Worm (Caenorhabditis elegans) whole organism, L3 larva: ENCODE measurements around the gene F52C6.4.
"Not testable (repeated sequence)": the region's sequence is repeated elsewhere in the genome, so short reads cannot be mapped to it uniquely, and the experiment has no call there.

Experiments used
- ceh-16 ChIP-seq: sonication (generic microtip); optimal IDR thresholded peaks from 2 replicates; lab custom pipeline; 2017; ENCODE audit warnings: missing biosample characterization, missing genetic modification characterization
- ceh-28 ChIP-seq: fragments of 150-350 bp; optimal IDR thresholded peaks from 2 replicates; lab custom pipeline; 2014; ENCODE audit warnings: missing biosample characterization, missing genetic modification reagents, missing genetic modification characterization
- daf-12 ChIP-seq: fragments of 150-350 bp; optimal IDR thresholded peaks from 2 replicates; lab custom pipeline; 2014; ENCODE audit warnings: missing biosample characterization, missing genetic modification reagents, missing genetic modification characterization
- egl-5 ChIP-seq: fragments of 150-350 bp; optimal IDR thresholded peaks from 2 replicates; lab custom pipeline; 2017; ENCODE audit warnings: missing biosample characterization, missing genetic modification reagents, missing genetic modification characterization, inconsistent platforms
- elt-2 ChIP-seq: sonication (generic microtip); optimal IDR thresholded peaks from 2 replicates; lab custom pipeline; 2016; ENCODE audit warnings: missing genetic modification reagents, mild to moderate bottlenecking, missing genetic modification characterization, missing compliant biosample characterization
- elt-3 ChIP-seq, 3 experiments: fragments of 150-350 bp in 1 of 3; sonication (generic microtip) in 2 of 3; optimal IDR thresholded peaks; 2 replicates in 2 of 3; 4 replicates in 1 of 3; lab custom pipeline; 2014 to 2017; ENCODE audit warnings: missing biosample characterization in 3 of 3, missing genetic modification characterization in 3 of 3
- eor-1 ChIP-seq, 2 experiments: fragments of 150-350 bp; optimal IDR thresholded peaks; 2 replicates each; lab custom pipeline; 2014 to 2018; ENCODE audit warnings: missing biosample characterization in 2 of 2, missing genetic modification characterization in 2 of 2
- hmg-11 ChIP-seq: sonication (generic microtip); optimal IDR thresholded peaks from 2 replicates; lab custom pipeline; 2016; ENCODE audit warnings: missing genetic modification characterization, missing compliant biosample characterization
- jun-1 ChIP-seq: fragments of 150-350 bp; optimal IDR thresholded peaks from 2 replicates; lab custom pipeline; 2014; ENCODE audit warnings: missing biosample characterization, missing genetic modification reagents, missing genetic modification characterization
- lin-15B ChIP-seq: fragments of 150-350 bp; optimal IDR thresholded peaks from 2 replicates; lab custom pipeline; 2014; ENCODE audit warnings: missing biosample characterization, missing genetic modification characterization
- lsy-12 ChIP-seq: sonication (generic microtip); optimal IDR thresholded peaks from 2 replicates; lab custom pipeline; 2016; ENCODE audit warnings: mild to moderate bottlenecking, missing genetic modification characterization, missing compliant biosample characterization
- nfya-1 ChIP-seq: sonication (generic microtip); optimal IDR thresholded peaks from 2 replicates; lab custom pipeline; 2017; ENCODE audit warnings: missing genetic modification characterization, mild to moderate bottlenecking, missing compliant biosample characterization, antibody characterized with exemption, moderate library complexity; ENCODE audit not compliant: insufficient read depth
- nhr-11 ChIP-seq: fragments of 150-350 bp; optimal IDR thresholded peaks from 2 replicates; lab custom pipeline; 2014; ENCODE audit warnings: missing biosample characterization, missing genetic modification characterization
- nhr-12 ChIP-seq: fragments of 150-350 bp; optimal IDR thresholded peaks from 2 replicates; lab custom pipeline; 2014; ENCODE audit warnings: missing biosample characterization, missing genetic modification characterization
- nhr-23 ChIP-seq: fragments of 150-350 bp; optimal IDR thresholded peaks from 2 replicates; lab custom pipeline; 2014; ENCODE audit warnings: missing biosample characterization, missing genetic modification reagents, missing genetic modification characterization
- nhr-43 ChIP-seq: sonication (generic microtip); optimal IDR thresholded peaks from 2 replicates; lab custom pipeline; 2016; ENCODE audit warnings: mild to moderate bottlenecking, missing genetic modification characterization, missing compliant biosample characterization; ENCODE audit not compliant: poor library complexity, severe bottlenecking
- nhr-67 ChIP-seq: fragments of 150-350 bp; optimal IDR thresholded peaks from 2 replicates; lab custom pipeline; 2014; ENCODE audit warnings: missing biosample characterization, missing genetic modification characterization
- nhr-76 ChIP-seq: fragments of 150-350 bp; sonication (generic microtip); optimal IDR thresholded peaks from 5 replicates; lab custom pipeline; 2014; ENCODE audit warnings: missing biosample characterization, missing genetic modification characterization
- nhr-77 ChIP-seq: fragments of 150-350 bp; optimal IDR thresholded peaks from 2 replicates; lab custom pipeline; 2014; ENCODE audit warnings: missing biosample characterization, missing genetic modification characterization
- pqm-1 ChIP-seq: fragments of 150-350 bp; optimal IDR thresholded peaks from 2 replicates; lab custom pipeline; 2017; ENCODE audit warnings: missing biosample characterization, missing genetic modification characterization, inconsistent platforms
- sea-2 ChIP-seq: fragments of 150-350 bp; sonication (generic microtip); optimal IDR thresholded peaks from 4 replicates; lab custom pipeline; 2014; ENCODE audit warnings: missing biosample characterization, missing genetic modification reagents, missing genetic modification characterization
- snpc-4 ChIP-seq: fragments of 150-350 bp; optimal IDR thresholded peaks from 2 replicates; lab custom pipeline; 2014; ENCODE audit warnings: missing biosample characterization, missing genetic modification characterization
- tbx-2 ChIP-seq: sonication (generic microtip); optimal IDR thresholded peaks from 2 replicates; lab custom pipeline; 2016; ENCODE audit warnings: mild to moderate bottlenecking, missing genetic modification characterization, missing compliant biosample characterization
- unc-39 ChIP-seq: sonication (generic microtip); optimal IDR thresholded peaks from 4 replicates; lab custom pipeline; 2017; ENCODE audit warnings: missing biosample characterization, missing genetic modification characterization
- unc-62 ChIP-seq: fragments of 150-350 bp; sonication (generic microtip); optimal IDR thresholded peaks from 4 replicates; lab custom pipeline; 2014; ENCODE audit warnings: missing biosample characterization, missing genetic modification reagents, missing genetic modification characterization
- zag-1 ChIP-seq: fragments of 150-350 bp; optimal IDR thresholded peaks from 2 replicates; lab custom pipeline; 2014; ENCODE audit warnings: missing biosample characterization, missing genetic modification characterization
- ztf-11 ChIP-seq: fragments of 150-350 bp; optimal IDR thresholded peaks from 2 replicates; lab custom pipeline; 2014; ENCODE audit warnings: missing biosample characterization, missing genetic modification characterization

F52C6.4 gene

DNA sequence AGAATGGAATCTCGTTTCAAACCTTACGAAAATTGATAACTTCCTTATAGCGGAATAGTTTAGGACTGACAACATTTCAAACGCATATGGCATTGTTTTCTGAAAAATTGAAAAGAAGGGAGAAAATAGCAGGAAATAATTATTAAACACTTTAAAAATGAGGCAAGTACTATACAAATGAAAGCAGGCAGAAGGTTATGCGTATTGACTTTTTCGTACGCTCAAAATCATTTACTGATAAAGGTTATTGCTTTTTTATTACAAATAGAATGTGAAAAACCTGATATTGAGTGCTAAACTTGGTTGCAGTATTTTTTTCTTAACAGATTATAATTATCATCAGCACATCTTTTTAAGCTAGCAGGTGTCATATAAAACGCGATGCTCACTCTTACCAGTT, 16.7 kb downstream of the F52C6.4 start, which contains the start of gene ZK250.13:
TSS of gene ZK250.13 (minus strand) at position 101 of the 400 bp plus-strand sequence.
- TF ChIP-seq jun-1 (tag; lab: Kevin White, UChicago) (no peak), elt-2 (peak; percentile 65)

ce11 chrII:1945093-1945492, 22.2 kb downstream of the F52C6.4 start, which contains the start of gene ZK250.14:
TSS of gene ZK250.14 (minus strand) at chrII:1945193.
- TF ChIP-seq nhr-67 (tag; lab: Kevin White, UChicago) (no peak), eor-1 (tag; optimal IDR thresholded peaks at IDR 0.05; lab: Kevin White, UChicago) (no peak), nhr-11 (tag; lab: Kevin White, UChicago) (no peak), ztf-11 (tag; lab: Kevin White, UChicago) (no peak), sea-2 (GFP tag; lab: Kevin White, UChicago) (no peak), hmg-11 (tag; lab: Kevin White, UChicago) (no peak), ceh-28 (no peak), ceh-16 (tag; lab: Kevin White, UChicago) (no peak), nfya-1 (tag; lab: Kevin White, UChicago) (no peak), nhr-76 (tag; lab: Kevin White, UChicago) (no peak), nhr-12 (tag; lab: Kevin White, UChicago) (no peak), lin-15B (tag; lab: Kevin White, UChicago) (no peak), egl-5 (tag; lab: Kevin White, UChicago) (no peak)
- TF ChIP-seq, all 47 proteins: peak for 0

DNA sequence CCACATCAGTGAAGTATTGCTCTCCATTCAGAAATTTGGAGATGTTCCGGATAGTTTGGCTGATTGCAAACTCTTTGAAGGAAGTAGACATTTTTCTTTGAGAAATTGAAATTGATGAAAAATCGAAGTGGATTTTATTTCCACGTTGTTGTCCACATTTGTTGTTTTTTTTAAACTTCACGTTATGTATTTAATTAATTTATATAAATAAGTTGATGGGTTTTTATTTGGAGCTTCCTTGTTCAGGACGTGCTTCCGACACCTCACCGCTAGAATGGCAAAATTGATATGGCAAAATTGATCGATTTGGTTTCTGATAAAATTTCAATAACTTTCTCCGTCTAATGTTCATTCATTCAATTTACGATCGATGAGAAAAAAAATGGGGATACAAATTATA, 23.5 kb downstream of the F52C6.4 start, which contains the start of gene math-48:
TSS of gene math-48 (minus strand) at position 101 of the 400 bp plus-strand sequence.
- no peak for TF ChIP-seq egl-5 (tag; lab: Kevin White, UChicago)
- TF ChIP-seq nfya-1 (tag; lab: Kevin White, UChicago), result no peak
- no peak for TF ChIP-seq zag-1 (tag; lab: Kevin White, UChicago)

- not testable (repeated sequence) for TF ChIP-seq snpc-4; unc-62 (GFP tag; lab: Kevin White, UChicago); tbx-2 (tag; lab: Kevin White, UChicago)
- TF ChIP-seq, all 47 proteins: peak for 0; not testable (repeated sequence) for 47
Observed at ce11 chrII:1948393-1948792, 25.5 kb downstream of the F52C6.4 start, which contains the start of gene ZK250.2. TSS of gene ZK250.2 (plus strand) at chrII:1948693.

DNA sequence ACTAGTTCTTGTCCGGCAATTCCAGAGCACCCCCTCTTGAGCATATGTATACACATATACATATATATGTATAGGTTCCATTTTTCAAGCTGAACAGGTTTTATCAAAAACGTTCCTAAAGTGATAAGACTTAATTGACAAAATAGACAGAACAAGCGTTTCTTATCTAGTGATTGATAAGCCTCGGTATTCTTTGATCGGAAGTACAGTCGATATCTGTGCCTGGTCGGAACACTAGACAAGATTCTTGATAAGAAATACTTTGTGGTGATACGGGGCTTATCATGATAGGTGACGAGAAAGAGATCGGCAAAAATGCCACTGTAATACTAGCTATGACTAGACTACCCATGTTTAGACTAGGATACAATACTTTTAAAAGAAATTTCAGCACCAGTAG, 26.2 kb downstream of the F52C6.4 start:
- peak; percentile 99 for TF ChIP-seq elt-2
- no peak for TF ChIP-seq nhr-23
- TF ChIP-seq eor-1 (tag; optimal IDR thresholded peaks at IDR 0.05; lab: Kevin White, UChicago), result no peak
- TF ChIP-seq pqm-1 (tag; lab: Kevin White, UChicago), result peak; percentile 81
- no peak for TF ChIP-seq unc-39 (tag; lab: Kevin White, UChicago)
- no peak for TF ChIP-seq nhr-77
- no peak for TF ChIP-seq ztf-11 (tag; lab: Kevin White, UChicago)
- TF ChIP-seq jun-1 (tag; lab: Kevin White, UChicago), result peak; percentile 68
- TF ChIP-seq elt-3 (tag; optimal IDR thresholded peaks at IDR 0.05; lab: Kevin White, UChicago), result peak in 1 of 3 experiments; percentile 28
- TF ChIP-seq daf-12 (tag; lab: Kevin White, UChicago), result no peak

DNA sequence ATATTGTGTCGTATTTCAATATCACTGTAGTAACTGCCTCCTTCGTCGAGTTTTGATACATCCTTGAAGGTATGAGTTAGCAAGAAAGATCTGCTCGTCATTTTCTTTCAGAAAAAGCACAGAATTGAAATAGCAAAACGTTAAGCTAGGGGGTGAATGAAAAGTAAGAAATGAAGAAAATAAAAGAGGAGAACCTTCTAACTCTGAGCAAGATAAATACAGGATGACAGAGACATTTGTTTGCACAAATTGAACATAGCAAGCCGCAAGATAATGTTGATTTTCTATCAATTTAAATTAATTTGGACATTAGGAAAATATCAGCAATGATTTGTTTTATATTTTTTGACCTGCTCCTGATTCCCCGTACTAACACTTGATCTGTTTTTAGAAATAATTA, 32.6 kb downstream of the F52C6.4 start, which contains the start of gene math-49:
TSS of gene math-49 (minus strand) at position 101 of the 400 bp plus-strand sequence.
- TF ChIP-seq nhr-43, lsy-12, jun-1 (tag; lab: Kevin White, UChicago): not testable (repeated sequence)
